Worm (Caenorhabditis elegans) whole organism, young adult: ENCODE data around the gene rps-12.

Experiments
- C17E4.6 ChIP-seq: fragments of 200-800 bp; sonication (Bioruptor generic); IDR thresholded peaks from 2 replicates; pipeline ENCODE4 v1.3.6; 2022; ENCODE audit warnings: missing genetic modification reagents, missing genetic modification characterization, missing compliant biosample characterization
- D2030.7 ChIP-seq: fragments of 200-800 bp; sonication (Bioruptor generic); IDR thresholded peaks from 2 replicates; pipeline ENCODE4 v1.3.6; 2022; ENCODE audit warnings: missing genetic modification reagents, missing genetic modification characterization, missing compliant biosample characterization
- F10E7.11 ChIP-seq: sonication (generic microtip); optimal IDR thresholded peaks from 2 replicates; lab custom pipeline; 2017; ENCODE audit warnings: mild to moderate bottlenecking, missing genetic modification characterization, moderate library complexity, missing compliant biosample characterization
- F23B12.7 ChIP-seq: sonication (generic microtip); optimal IDR thresholded peaks from 2 replicates; lab custom pipeline; 2017; ENCODE audit warnings: missing genetic modification characterization, mild to moderate bottlenecking, missing compliant biosample characterization, antibody characterized with exemption, moderate library complexity; ENCODE audit not compliant: insufficient read depth
- F33H1.4 ChIP-seq: fragments of 200-800 bp; sonication (Bioruptor generic); IDR thresholded peaks from 2 replicates; pipeline ENCODE4 v1.3.6; 2022; ENCODE audit warnings: missing genetic modification reagents, missing genetic modification characterization, missing compliant biosample characterization
- F39B2.1 ChIP-seq: fragments of 200-800 bp; sonication (Bioruptor generic); IDR thresholded peaks from 2 replicates; pipeline ENCODE4 v1.3.6; 2022; ENCODE audit warnings: missing genetic modification reagents, missing genetic modification characterization, missing compliant biosample characterization
- F49E8.2 ChIP-seq: sonication (generic microtip); optimal IDR thresholded peaks from 3 replicates; lab custom pipeline; 2017; ENCODE audit warnings: missing genetic modification characterization, mild to moderate bottlenecking, missing compliant biosample characterization, antibody characterized with exemption, moderate library complexity; ENCODE audit not compliant: insufficient read depth
- K12H6.12 ChIP-seq: fragments of 200-800 bp; sonication (Bioruptor generic); optimal IDR thresholded peaks from 2 replicates; lab custom pipeline; 2018; ENCODE audit warnings: mild to moderate bottlenecking, missing genetic modification characterization, missing compliant biosample characterization
- T26A5.8 ChIP-seq: sonication (generic microtip); optimal IDR thresholded peaks from 2 replicates; lab custom pipeline; 2016; ENCODE audit warnings: missing genetic modification characterization, missing compliant biosample characterization
- Y53G8AR.9 ChIP-seq: fragments of 200-800 bp; sonication (Bioruptor generic); conservative IDR thresholded peaks from 2 replicates; pipeline ENCODE4 v1.3.6; 2022; ENCODE audit warnings: missing genetic modification reagents, missing genetic modification characterization, missing compliant biosample characterization
- akir-1 ChIP-seq: fragments of 200-800 bp; sonication (Bioruptor generic); optimal IDR thresholded peaks from 2 replicates; lab custom pipeline; 2018; ENCODE audit warnings: mild to moderate bottlenecking, missing genetic modification characterization, moderate library complexity, missing compliant biosample characterization
- aptf-2 ChIP-seq: fragments of 200-800 bp; sonication (Bioruptor generic); conservative IDR thresholded peaks from 2 replicates; pipeline ENCODE4 v1.3.6; 2022; ENCODE audit warnings: missing genetic modification reagents, missing genetic modification characterization, missing compliant biosample characterization
- aptf-3 ChIP-seq: fragments of 200-800 bp; sonication (Bioruptor generic); IDR thresholded peaks from 2 replicates; pipeline ENCODE4 v1.3.6; 2022; ENCODE audit warnings: missing genetic modification characterization, missing compliant biosample characterization
- athp-1 ChIP-seq: sonication (generic microtip); optimal IDR thresholded peaks from 2 replicates; lab custom pipeline; 2017; ENCODE audit warnings: mild to moderate bottlenecking, missing genetic modification characterization, missing compliant biosample characterization
- attf-3 ChIP-seq: fragments of 200-800 bp; sonication (Bioruptor generic); conservative IDR thresholded peaks from 2 replicates; pipeline ENCODE4 v1.3.6; 2022; ENCODE audit warnings: missing genetic modification reagents, missing genetic modification characterization, missing compliant biosample characterization
- attf-5 ChIP-seq: fragments of 200-800 bp; sonication (Bioruptor generic); optimal IDR thresholded peaks from 2 replicates; lab custom pipeline; 2018; ENCODE audit warnings: mild to moderate bottlenecking, missing genetic modification characterization, missing compliant biosample characterization
- attf-6 ChIP-seq: fragments of 200-800 bp; sonication (Bioruptor generic); IDR thresholded peaks from 2 replicates; pipeline ENCODE4 v1.3.6; 2022; ENCODE audit warnings: missing genetic modification reagents, missing genetic modification characterization, missing compliant biosample characterization
- ccch-3 ChIP-seq: fragments of 200-800 bp; sonication (Bioruptor generic); optimal IDR thresholded peaks from 2 replicates; lab custom pipeline; 2018; ENCODE audit warnings: mild to moderate bottlenecking, missing genetic modification characterization, missing compliant biosample characterization
- cebp-2 ChIP-seq: fragments of 200-800 bp; sonication (Bioruptor generic); IDR thresholded peaks from 2 replicates; pipeline ENCODE4 v1.3.6; 2022; ENCODE audit warnings: missing genetic modification characterization, missing compliant biosample characterization
- ceh-100 ChIP-seq: fragments of 200-800 bp; sonication (Bioruptor generic); IDR thresholded peaks from 2 replicates; pipeline ENCODE4 v1.3.6; 2022; ENCODE audit warnings: missing genetic modification reagents, missing genetic modification characterization, missing compliant biosample characterization
- ceh-27 ChIP-seq: fragments of 200-800 bp; sonication (Bioruptor generic); optimal IDR thresholded peaks from 2 replicates; lab custom pipeline; 2018; ENCODE audit warnings: mild to moderate bottlenecking, missing genetic modification characterization, moderate library complexity, missing compliant biosample characterization
- chd-7 ChIP-seq: sonication (generic microtip); optimal IDR thresholded peaks from 2 replicates; lab custom pipeline; 2016; ENCODE audit warnings: mild to moderate bottlenecking, missing genetic modification characterization, moderate library complexity, missing compliant biosample characterization
- ets-4 ChIP-seq: fragments of 200-800 bp; sonication (Bioruptor generic); optimal IDR thresholded peaks from 2 replicates; lab custom pipeline; 2018; ENCODE audit warnings: mild to moderate bottlenecking, missing genetic modification characterization, missing compliant biosample characterization
- gei-17 ChIP-seq: fragments of 200-800 bp; sonication (Bioruptor generic); optimal IDR thresholded peaks from 2 replicates; lab custom pipeline; 2018; ENCODE audit warnings: mild to moderate bottlenecking, missing genetic modification characterization, missing compliant biosample characterization
- him-1 ChIP-seq: sonication (generic microtip); optimal IDR thresholded peaks from 2 replicates; lab custom pipeline; 2016; ENCODE audit warnings: missing genotype, missing genetic modification reagents, missing genetic modification characterization, missing compliant biosample characterization
- hmg-1.2 ChIP-seq: fragments of 200-800 bp; sonication (Bioruptor generic); IDR thresholded peaks from 2 replicates; pipeline ENCODE4 v1.3.6; 2022; ENCODE audit warnings: missing genetic modification reagents, missing genetic modification characterization, missing compliant biosample characterization
- hsf-1 ChIP-seq: fragments of 200-800 bp; sonication (Bioruptor generic); IDR thresholded peaks from 2 replicates; pipeline ENCODE4 v1.3.6; 2022; ENCODE audit warnings: missing genetic modification reagents, missing genetic modification characterization, missing compliant biosample characterization
- lag-1 ChIP-seq: fragments of 200-800 bp; sonication (Bioruptor generic); IDR thresholded peaks from 2 replicates; pipeline ENCODE4 v1.3.6; 2022; ENCODE audit warnings: missing genetic modification reagents, missing genetic modification characterization, missing compliant biosample characterization
- let-526 ChIP-seq: fragments of 200-800 bp; sonication (Bioruptor generic); IDR thresholded peaks from 2 replicates; pipeline ENCODE4 v1.3.6; 2022; ENCODE audit warnings: missing genetic modification reagents, missing genetic modification characterization, missing compliant biosample characterization
- lin-54 ChIP-seq: fragments of 200-800 bp; sonication (Bioruptor generic); optimal IDR thresholded peaks from 2 replicates; lab custom pipeline; 2018; ENCODE audit warnings: mild to moderate bottlenecking, missing genetic modification characterization, missing compliant biosample characterization
- madf-10 ChIP-seq: sonication (generic microtip); optimal IDR thresholded peaks from 2 replicates; lab custom pipeline; 2016; ENCODE audit warnings: mild to moderate bottlenecking, missing genetic modification characterization, missing compliant biosample characterization
- mel-28 ChIP-seq: sonication (generic microtip); optimal IDR thresholded peaks from 2 replicates; lab custom pipeline; 2016; ENCODE audit warnings: borderline replicate concordance, mild to moderate bottlenecking, missing genetic modification characterization, missing compliant biosample characterization
- nhr-120 ChIP-seq: fragments of 200-800 bp; sonication (Bioruptor generic); IDR thresholded peaks from 2 replicates; pipeline ENCODE4 v1.3.6; 2022; ENCODE audit warnings: missing genetic modification characterization, missing compliant biosample characterization
- nhr-27 ChIP-seq: fragments of 200-800 bp; sonication (Bioruptor generic); optimal IDR thresholded peaks from 2 replicates; lab custom pipeline; 2018; ENCODE audit warnings: mild to moderate bottlenecking, missing genetic modification characterization, moderate library complexity, missing compliant biosample characterization
- pbrm-1 ChIP-seq: fragments of 200-800 bp; sonication (Bioruptor generic); IDR thresholded peaks from 2 replicates; pipeline ENCODE4 v1.3.6; 2022; ENCODE audit warnings: missing genetic modification reagents, missing genetic modification characterization, missing compliant biosample characterization
- snpc-3.4 ChIP-seq: sonication (generic microtip); optimal IDR thresholded peaks from 2 replicates; lab custom pipeline; 2017; ENCODE audit warnings: missing genetic modification characterization, mild to moderate bottlenecking, missing compliant biosample characterization, antibody characterized with exemption, moderate library complexity, missing genotype, missing genetic modification reagents
- snpc-4 ChIP-seq, 5 experiments: fragments of 150-350 bp in 1 of 5; sonication (generic microtip) in 4 of 5; optimal IDR thresholded peaks; 2 replicates each; lab custom pipeline; 2014 to 2018; ENCODE audit warnings: missing genetic modification characterization in 5 of 5, missing biosample characterization in 3 of 5, antibody characterized with exemption in 2 of 5, mild to moderate bottlenecking in 2 of 5, missing compliant biosample characterization in 2 of 5, missing genotype in 2 of 5, moderate library complexity in 2 of 5, missing genetic modification reagents in 1 of 5
- tlf-1 ChIP-seq: fragments of 200-800 bp; sonication (Bioruptor generic); optimal IDR thresholded peaks from 2 replicates; lab custom pipeline; 2018; ENCODE audit warnings: mild to moderate bottlenecking, missing genetic modification characterization, missing compliant biosample characterization
- unc-130 ChIP-seq: sonication (generic microtip); optimal IDR thresholded peaks from 2 replicates; lab custom pipeline; 2016; ENCODE audit warnings: missing genetic modification reagents, missing genetic modification characterization, missing compliant biosample characterization
- unc-62 ChIP-seq: fragments of 150-350 bp; optimal IDR thresholded peaks from 2 replicates; lab custom pipeline; 2014; ENCODE audit warnings: missing biosample characterization, missing genetic modification reagents, missing genetic modification characterization
- zfh-2 ChIP-seq: fragments of 200-800 bp; sonication (Bioruptor generic); conservative IDR thresholded peaks from 2 replicates; pipeline ENCODE4 v1.3.6; 2022; ENCODE audit warnings: missing genetic modification reagents, missing genetic modification characterization, missing compliant biosample characterization
- zim-3 ChIP-seq: sonication (generic microtip); optimal IDR thresholded peaks from 2 replicates; lab custom pipeline; 2017; ENCODE audit warnings: mild to moderate bottlenecking, missing genetic modification characterization, moderate library complexity, missing compliant biosample characterization
- ztf-22 ChIP-seq: fragments of 200-800 bp; sonication (Bioruptor generic); optimal IDR thresholded peaks from 2 replicates; lab custom pipeline; 2018; ENCODE audit warnings: mild to moderate bottlenecking, missing genetic modification characterization, moderate library complexity, missing compliant biosample characterization
- ztf-3 ChIP-seq: fragments of 200-800 bp; sonication (Bioruptor generic); optimal IDR thresholded peaks from 2 replicates; lab custom pipeline; 2018; ENCODE audit warnings: mild to moderate bottlenecking, missing genetic modification characterization, missing compliant biosample characterization

rps-12 gene

ce11 chrIII:5705228-5705888, 26.3 kb downstream of the rps-12 start, which contains the start of gene swp-1 (continued):
- TF ChIP-seq F49E8.2 (peak; percentile 38), snpc-4 (GFP tag; optimal IDR thresholded peaks at IDR 0.05; lab: Kevin White, UChicago) (no peak), snpc-4 (tag; optimal IDR thresholded peaks at IDR 0.05; lab: Kevin White, UChicago) (no peak), F23B12.7 (tag; lab: Kevin White, UChicago) (no peak), chd-7 (tag; lab: Kevin White, UChicago) (no peak), let-526 (GFP tag; lab: Robert Waterston, UW) (no peak), K12H6.12 (tag; lab: Kevin White, UChicago) (no peak), cebp-2 (no peak), aptf-3 (GFP tag; lab: Robert Waterston, UW) (no peak), hmg-1.2 (GFP tag; lab: Robert Waterston, UW) (no peak), attf-3 (no peak), unc-62 (GFP tag; lab: Kevin White, UChicago) (no peak), F33H1.4 (GFP tag; lab: Robert Waterston, UW) (peak; percentile 46), unc-130 (peak; percentile 45), zim-3 (tag; lab: Kevin White, UChicago) (no peak), hsf-1 (peak; percentile 60), T26A5.8 (tag; lab: Kevin White, UChicago) (no peak), mel-28 (tag; lab: Kevin White, UChicago) (no peak), zfh-2 (GFP tag; lab: Robert Waterston, UW) (no peak)

- TF ChIP-seq snpc-3.4 (tag; lab: Kevin White, UChicago) (peak; percentile 87), ceh-100 (GFP tag; lab: Robert Waterston, UW) (no peak), ztf-3 (no peak), ztf-22 (GFP tag; lab: Kevin White, UChicago) (no peak), him-1 (no peak), tlf-1 (GFP tag; lab: Kevin White, UChicago) (peak; percentile 67), C17E4.6 (GFP tag; lab: Robert Waterston, UW) (no peak), attf-6 (GFP tag; lab: Robert Waterston, UW) (no peak), hmg-1.2 (GFP tag; lab: Robert Waterston, UW) (peak; percentile 87), nhr-27 (tag; lab: Kevin White, UChicago) (no peak), unc-62 (GFP tag; lab: Kevin White, UChicago) (no peak), D2030.7 (GFP tag; lab: Robert Waterston, UW) (peak; percentile 77), akir-1 (GFP tag; lab: Kevin White, UChicago) (no peak), madf-10 (tag; lab: Kevin White, UChicago) (peak; percentile 55), pbrm-1 (GFP tag; lab: Robert Waterston, UW) (peak; percentile 67), ceh-27 (peak; percentile 77), ccch-3 (GFP tag; lab: Kevin White, UChicago) (no peak), F33H1.4 (GFP tag; lab: Robert Waterston, UW) (peak; percentile 98), snpc-4 (GFP tag; optimal IDR thresholded peaks at IDR 0.05; lab: Kevin White, UChicago) (peak; percentile 57), snpc-4 (tag; optimal IDR thresholded peaks at IDR 0.05; lab: Kevin White, UChicago) (peak; percentile 32 to 85 (median 59)), F39B2.1 (GFP tag; lab: Robert Waterston, UW) (no peak), F49E8.2 (peak; percentile 82), F10E7.11 (tag; lab: Kevin White, UChicago) (no peak), athp-1 (tag; lab: Kevin White, UChicago) (peak; percentile 81), Y53G8AR.9 (GFP tag; lab: Robert Waterston, UW) (peak; percentile 85), T26A5.8 (tag; lab: Kevin White, UChicago) (no peak), gei-17 (GFP tag; lab: Kevin White, UChicago) (no peak), nhr-120 (GFP tag; lab: Robert Waterston, UW) (no peak), lag-1 (GFP tag; lab: Robert Waterston, UW) (no peak), zfh-2 (GFP tag; lab: Robert Waterston, UW) (no peak), lin-54 (GFP tag; lab: Kevin White, UChicago) (peak; percentile 74), ets-4 (no peak), attf-5 (GFP tag; lab: Kevin White, UChicago) (peak; percentile 91), chd-7 (tag; lab: Kevin White, UChicago) (no peak), aptf-2 (GFP tag; lab: Robert Waterston, UW) (0 out of 2 replicates have a peak, but pooled peaks have one; percentile 48)
Observed at ce11 chrIII:5706077-5706627, 27.1 kb downstream of the rps-12 start, which contains the start of gene rpl-23. TSS of gene rpl-23 (minus strand) at chrIII:5706127.
